Worm (Caenorhabditis elegans) whole organism, L4 larva: Measurements from ENCODE around the gene sptl-2.

Experiments used
- F10B5.3 ChIP-seq: sonication (generic microtip); optimal IDR thresholded peaks from 2 replicates; lab custom pipeline; 2016; ENCODE audit warnings: mild to moderate bottlenecking, missing genetic modification characterization, missing compliant biosample characterization
- F49E8.2 ChIP-seq: sonication (generic microtip); optimal IDR thresholded peaks from 2 replicates; lab custom pipeline; 2016; ENCODE audit warnings: missing compliant biosample characterization, mild to moderate bottlenecking, missing genetic modification characterization, borderline replicate concordance
- R02D3.7 ChIP-seq: fragments of 150-350 bp; sonication (generic microtip); optimal IDR thresholded peaks from 3 replicates; lab custom pipeline; 2014; ENCODE audit warnings: missing biosample characterization, missing genetic modification characterization
- T20F7.1 ChIP-seq: fragments of 200-800 bp; sonication (Bioruptor generic); optimal IDR thresholded peaks from 2 replicates; lab custom pipeline; 2018; ENCODE audit warnings: mild to moderate bottlenecking, missing genetic modification characterization, missing compliant biosample characterization
- Y75B8A.6 ChIP-seq: fragments of 200-800 bp; sonication (Bioruptor generic); IDR thresholded peaks from 2 replicates; pipeline ENCODE4 v1.3.6; 2022; ENCODE audit warnings: missing genetic modification reagents, missing genetic modification characterization, missing compliant biosample characterization
- ZK337.2 ChIP-seq: fragments of 200-800 bp; sonication (Bioruptor generic); IDR thresholded peaks from 2 replicates; pipeline ENCODE4 v1.3.6; 2022; ENCODE audit warnings: missing genetic modification reagents, missing genetic modification characterization, missing compliant biosample characterization
- aha-1 ChIP-seq: fragments of 150-350 bp; peaks from one replicate; lab custom pipeline; 2014; ENCODE audit warnings: missing biosample characterization, missing genetic modification characterization
- ceh-62 ChIP-seq: sonication (generic microtip); optimal IDR thresholded peaks from 2 replicates; lab custom pipeline; 2017; ENCODE audit warnings: missing biosample characterization, missing genetic modification characterization
- ces-1 ChIP-seq: fragments of 150-350 bp; sonication (generic microtip); optimal IDR thresholded peaks from 4 replicates; lab custom pipeline; 2014; ENCODE audit warnings: missing biosample characterization, missing genetic modification reagents, missing genetic modification characterization
- daf-12 ChIP-seq: fragments of 150-350 bp; optimal IDR thresholded peaks from 2 replicates; lab custom pipeline; 2014; ENCODE audit warnings: missing biosample characterization, missing genetic modification reagents, missing genetic modification characterization
- daf-8 ChIP-seq: fragments of 200-800 bp; sonication (Bioruptor generic); IDR thresholded peaks from 2 replicates; pipeline ENCODE4 v1.3.6; 2022; ENCODE audit warnings: missing genetic modification characterization, missing compliant biosample characterization
- dmd-6 ChIP-seq: fragments of 200-800 bp; sonication (Bioruptor generic); IDR thresholded peaks from 2 replicates; pipeline ENCODE4 v1.3.6; 2022; ENCODE audit warnings: missing genetic modification reagents, missing genetic modification characterization, missing compliant biosample characterization
- dmd-9 ChIP-seq: fragments of 200-800 bp; sonication (Bioruptor generic); IDR thresholded peaks from 2 replicates; pipeline ENCODE4 v1.3.6; 2022; ENCODE audit warnings: missing genetic modification reagents, missing genetic modification characterization, missing compliant biosample characterization
- dpl-1 ChIP-seq: fragments of 150-350 bp; optimal IDR thresholded peaks from 2 replicates; lab custom pipeline; 2014; ENCODE audit warnings: missing biosample characterization, missing genetic modification reagents, missing genetic modification characterization
- dve-1 ChIP-seq: sonication (generic microtip); optimal IDR thresholded peaks from 2 replicates; lab custom pipeline; 2017; ENCODE audit warnings: antibody characterized with exemption, mild to moderate bottlenecking, missing genetic modification characterization, missing compliant biosample characterization; ENCODE audit not compliant: insufficient read depth
- egl-27 ChIP-seq: sonication (generic microtip); optimal IDR thresholded peaks from 3 replicates; lab custom pipeline; 2017; ENCODE audit warnings: missing biosample characterization, missing genetic modification reagents, missing genetic modification characterization
- hmg-1.1 ChIP-seq: fragments of 200-800 bp; sonication (Bioruptor generic); IDR thresholded peaks from 2 replicates; pipeline ENCODE4 v1.3.6; 2022; ENCODE audit warnings: missing genetic modification reagents, missing genetic modification characterization, missing compliant biosample characterization
- jun-1 ChIP-seq: fragments of 150-350 bp; optimal IDR thresholded peaks from 2 replicates; lab custom pipeline; 2014; ENCODE audit warnings: missing biosample characterization, missing genetic modification reagents, missing genetic modification characterization
- lin-1 ChIP-seq: fragments of 200-800 bp; sonication (Bioruptor generic); IDR thresholded peaks from 2 replicates; pipeline ENCODE4 v1.3.6; 2022; ENCODE audit warnings: missing genetic modification reagents, missing genetic modification characterization, missing compliant biosample characterization
- lin-13 ChIP-seq: fragments of 150-350 bp; optimal IDR thresholded peaks from 2 replicates; lab custom pipeline; 2014; ENCODE audit warnings: missing biosample characterization, missing genetic modification reagents, missing genetic modification characterization
- lin-39 ChIP-seq: fragments of 150-350 bp; optimal IDR thresholded peaks from 2 replicates; lab custom pipeline; 2014; ENCODE audit warnings: missing biosample characterization, missing genetic modification reagents, missing genetic modification characterization
- mxl-3 ChIP-seq: fragments of 200-800 bp; sonication (Bioruptor generic); optimal IDR thresholded peaks from 2 replicates; lab custom pipeline; 2018; ENCODE audit warnings: mild to moderate bottlenecking, missing genetic modification characterization, missing compliant biosample characterization
- nhr-102 ChIP-seq: sonication (generic microtip); optimal IDR thresholded peaks from 2 replicates; lab custom pipeline; 2016; ENCODE audit warnings: mild to moderate bottlenecking, missing genetic modification characterization, moderate library complexity, missing compliant biosample characterization
- nhr-11 ChIP-seq: fragments of 150-350 bp; optimal IDR thresholded peaks from 2 replicates; lab custom pipeline; 2014; ENCODE audit warnings: missing biosample characterization, missing genetic modification characterization
- nhr-111 ChIP-seq: fragments of 200-800 bp; sonication (Bioruptor generic); optimal IDR thresholded peaks from 2 replicates; lab custom pipeline; 2018; ENCODE audit warnings: mild to moderate bottlenecking, missing genetic modification characterization, missing compliant biosample characterization
- nhr-25 ChIP-seq: sonication (generic microtip); optimal IDR thresholded peaks from 2 replicates; lab custom pipeline; 2017; ENCODE audit warnings: missing genetic modification characterization, mild to moderate bottlenecking, missing compliant biosample characterization, antibody characterized with exemption, moderate library complexity, borderline replicate concordance; ENCODE audit not compliant: insufficient read depth
- nhr-28 ChIP-seq: fragments of 150-350 bp; optimal IDR thresholded peaks from 2 replicates; lab custom pipeline; 2014; ENCODE audit warnings: missing biosample characterization, missing genetic modification characterization
- nhr-41 ChIP-seq: fragments of 200-800 bp; sonication (Bioruptor generic); IDR thresholded peaks from 2 replicates; pipeline ENCODE4 v1.3.6; 2022; ENCODE audit warnings: missing genetic modification reagents, missing genetic modification characterization, missing compliant biosample characterization
- nhr-48 ChIP-seq: sonication (generic microtip); optimal IDR thresholded peaks from 2 replicates; lab custom pipeline; 2016; ENCODE audit warnings: mild to moderate bottlenecking, missing genetic modification characterization, missing compliant biosample characterization
- pqm-1 ChIP-seq: sonication (generic microtip); optimal IDR thresholded peaks from 2 replicates; lab custom pipeline; 2017; ENCODE audit warnings: missing biosample characterization, missing genetic modification characterization
- set-16 ChIP-seq: fragments of 200-800 bp; sonication (Bioruptor generic); IDR thresholded peaks from 2 replicates; pipeline ENCODE4 v1.3.6; 2022; ENCODE audit warnings: missing genetic modification reagents, missing genetic modification characterization, missing compliant biosample characterization
- snpc-1.2 ChIP-seq: fragments of 200-800 bp; sonication (Bioruptor generic); IDR thresholded peaks from 2 replicates; pipeline ENCODE4 v1.3.6; 2022; ENCODE audit warnings: missing genetic modification reagents, missing genetic modification characterization, missing compliant biosample characterization
- tra-1 ChIP-seq: fragments of 200-800 bp; sonication (Bioruptor generic); IDR thresholded peaks from 2 replicates; pipeline ENCODE4 v1.3.6; 2022; ENCODE audit warnings: missing genetic modification reagents, missing genetic modification characterization, missing compliant biosample characterization
- unc-62 ChIP-seq, 3 experiments: fragments of 150-350 bp in 1 of 3; sonication (generic microtip); optimal IDR thresholded peaks in 2 of 3; peaks in 1 of 3; 1 replicate in 1 of 3; 2 replicates in 2 of 3; lab custom pipeline; 2014 to 2017; ENCODE audit warnings: missing biosample characterization in 3 of 3, missing genetic modification characterization in 3 of 3, missing genetic modification reagents in 3 of 3, missing genotype in 1 of 3
- vab-7 ChIP-seq: fragments of 200-800 bp; sonication (Bioruptor generic); IDR thresholded peaks from 2 replicates; pipeline ENCODE4 v1.3.6; 2022; ENCODE audit warnings: missing genetic modification reagents, missing genetic modification characterization, missing compliant biosample characterization
- zip-11 ChIP-seq: fragments of 200-800 bp; sonication (Bioruptor generic); IDR thresholded peaks from 2 replicates; pipeline ENCODE4 v1.3.6; 2022; ENCODE audit warnings: missing genetic modification characterization, missing compliant biosample characterization
- zip-2 ChIP-seq: fragments of 150-350 bp; optimal IDR thresholded peaks from 2 replicates; lab custom pipeline; 2014; ENCODE audit warnings: missing biosample characterization, missing genetic modification characterization
- ztf-7 ChIP-seq: fragments of 150-350 bp; optimal IDR thresholded peaks from 2 replicates; lab custom pipeline; 2014; ENCODE audit warnings: missing biosample characterization, missing genetic modification characterization

The sptl-2 gene

ce11 chrV:8051851-8052250, 34.8 kb downstream of the sptl-2 start, which contains the start of gene sth-1:
Gene sth-1, plus strand, starts transcription at chrV:8052151.
- TF ChIP-seq dve-1 (tag; lab: Kevin White, UChicago) = peak; percentile 42
- no peak for TF ChIP-seq lin-13

- TF ChIP-seq nhr-25 (tag; lab: Kevin White, UChicago) = no peak
- TF ChIP-seq nhr-41 (GFP tag; lab: Robert Waterston, UW) = no peak
- TF ChIP-seq nhr-28 (tag; lab: Kevin White, UChicago) = no peak
- TF ChIP-seq set-16 = no peak
- no peak for TF ChIP-seq Y75B8A.6
- TF ChIP-seq T20F7.1 (GFP tag; lab: Kevin White, UChicago) = no peak
- no peak for TF ChIP-seq nhr-102 (tag; lab: Kevin White, UChicago)
- TF ChIP-seq nhr-111 = no peak
- TF ChIP-seq hmg-1.1 = no peak
- TF ChIP-seq nhr-48 (tag; lab: Kevin White, UChicago) = no peak
- peak; percentile 28 for TF ChIP-seq aha-1 (tag; lab: Kevin White, UChicago)
- no peak for TF ChIP-seq zip-11 (GFP tag; lab: Robert Waterston, UW)
- TF ChIP-seq ztf-7 (tag; lab: Kevin White, UChicago) = no peak
- TF ChIP-seq lin-39 (tag; lab: Kevin White, UChicago) = no peak
- TF ChIP-seq jun-1 (tag; lab: Kevin White, UChicago) = peak; percentile 11
- TF ChIP-seq zip-2 (tag; lab: Kevin White, UChicago) = no peak
- no peak for TF ChIP-seq ces-1 (GFP tag; lab: Kevin White, UChicago)
Observed at ce11 chrV:8054130-8054529, 37.1 kb downstream of the sptl-2 start, which contains the start of gene ZC513.2. Gene ZC513.2, plus strand, starts transcription at chrV:8054430.

ce11 chrV:8055170-8055569, 38.2 kb downstream of the sptl-2 start:
- no peak for TF ChIP-seq R02D3.7 (tag; lab: Kevin White, UChicago)
- no peak for TF ChIP-seq egl-27 (tag; lab: Kevin White, UChicago)
- no peak for TF ChIP-seq mxl-3 (GFP tag; lab: Kevin White, UChicago)
- peak; percentile 31 for TF ChIP-seq aha-1 (tag; lab: Kevin White, UChicago)
- TF ChIP-seq hmg-1.1 = no peak
- TF ChIP-seq ZK337.2 (GFP tag; lab: Robert Waterston, UW) = no peak
- peak; percentile 23 for TF ChIP-seq nhr-48 (tag; lab: Kevin White, UChicago)
- no peak for TF ChIP-seq dmd-6 (GFP tag; lab: Robert Waterston, UW)
- TF ChIP-seq lin-1 (GFP tag; lab: Robert Waterston, UW) = no peak
- peak in 1 of 2 experiments; percentile 70 for TF ChIP-seq unc-62 (GFP tag; optimal IDR thresholded peaks at IDR 0.05 in 1 of 2; lab: Kevin White, UChicago)
- TF ChIP-seq unc-62 (tag; optimal IDR thresholded peaks at IDR 0.05; lab: Kevin White, UChicago) = no peak
- no peak for TF ChIP-seq tra-1

ce11 chrV:8057771-8058170, 40.8 kb downstream of the sptl-2 start:
- TF ChIP-seq snpc-1.2 (GFP tag; lab: Robert Waterston, UW) = 0 out of 2 replicates have a peak, but pooled peaks have one; percentile 24
- TF ChIP-seq, all 104 proteins: peak for 1; not testable (repeated sequence) for 103

- TF ChIP-seq pqm-1 (tag; lab: Kevin White, UChicago) (no peak), vab-7 (GFP tag; lab: Robert Waterston, UW) (no peak), zip-2 (tag; lab: Kevin White, UChicago) (no peak), nhr-11 (tag; lab: Kevin White, UChicago) (no peak), F49E8.2 (tag; lab: Kevin White, UChicago) (no peak), daf-12 (tag; lab: Kevin White, UChicago) (no peak), daf-8 (no peak), F10B5.3 (no peak), ceh-62 (tag; lab: Kevin White, UChicago) (no peak), dpl-1 (GFP tag; lab: Kevin White, UChicago) (no peak), lin-39 (tag; lab: Kevin White, UChicago) (no peak), dve-1 (tag; lab: Kevin White, UChicago) (no peak), dmd-9 (GFP tag; lab: Robert Waterston, UW) (no peak)
- TF ChIP-seq, all 104 proteins: peak for 0
Observed at ce11 chrV:8058359-8058758, 41.4 kb downstream of the sptl-2 start, which contains the start of gene str-138. Gene str-138, plus strand, starts transcription at chrV:8058659.
